Fruit fly (Drosophila melanogaster) whole organism, embryonic: ENCODE measurements around the gene Zir.
A peak's percentile ranks its signal among the peaks of the same experiment; 100 is the strongest.

Experiments
- Asciz ChIP-seq: fragments of 200-800 bp; sonication (Bioruptor generic); optimal IDR thresholded peaks from 2 replicates; lab custom pipeline; 2017; ENCODE audit warnings: missing biosample characterization, mild to moderate bottlenecking, missing genetic modification characterization, missing genetic modification reagents
- BtbVII ChIP-seq: fragments of 200-800 bp; sonication (Bioruptor generic); optimal IDR thresholded peaks from 3 replicates; lab custom pipeline; 2017; ENCODE audit warnings: missing biosample characterization, mild to moderate bottlenecking, missing genetic modification characterization
- CG10431 ChIP-seq: fragments of 200-800 bp; sonication (Bioruptor generic); optimal IDR thresholded peaks from 3 replicates; lab custom pipeline; 2018; ENCODE audit warnings: missing biosample characterization, mild to moderate bottlenecking, missing genetic modification characterization
- CG11723 ChIP-seq: fragments of 200-800 bp; sonication (Bioruptor generic); optimal IDR thresholded peaks from 2 replicates; lab custom pipeline; 2017; ENCODE audit warnings: missing biosample characterization, mild to moderate bottlenecking, missing genetic modification characterization
- CG12659 ChIP-seq: fragments of 200-800 bp; sonication (Bioruptor generic); optimal IDR thresholded peaks from 3 replicates; lab custom pipeline; 2017; ENCODE audit warnings: mild to moderate bottlenecking, missing biosample characterization, missing genetic modification reagents, missing genetic modification characterization
- CG14860 ChIP-seq: fragments of 200-800 bp; sonication (Bioruptor generic); IDR thresholded peaks from 3 replicates; pipeline ENCODE4 v1.3.6; 2022; ENCODE audit warnings: missing biosample characterization, missing genetic modification characterization; ENCODE audit not compliant: partially characterized antibody
- CG15269 ChIP-seq: fragments of 200-800 bp; sonication (Bioruptor generic); optimal IDR thresholded peaks from 2 replicates; lab custom pipeline; 2018; ENCODE audit warnings: missing biosample characterization, mild to moderate bottlenecking, missing genetic modification characterization, moderate library complexity
- CG16863 ChIP-seq: fragments of 200-800 bp; sonication (Bioruptor generic); optimal IDR thresholded peaks from 3 replicates; lab custom pipeline; 2016; ENCODE audit warnings: missing biosample characterization, missing genetic modification characterization
- CG18011 ChIP-seq: fragments of 200-800 bp; sonication (Bioruptor generic); optimal IDR thresholded peaks from 2 replicates; lab custom pipeline; 2017; ENCODE audit warnings: missing biosample characterization, missing genetic modification characterization, mild to moderate bottlenecking, moderate library complexity, missing genotype
- CG2202 ChIP-seq: fragments of 200-800 bp; sonication (Bioruptor generic); optimal IDR thresholded peaks from 2 replicates; lab custom pipeline; 2018; ENCODE audit warnings: missing biosample characterization, mild to moderate bottlenecking, missing genetic modification characterization
- CG31441 ChIP-seq: fragments of 200-800 bp; sonication (Bioruptor generic); IDR thresholded peaks from 2 replicates; pipeline ENCODE4 v1.3.6; 2022; ENCODE audit warnings: missing biosample characterization, missing genetic modification characterization
- CG34376 ChIP-seq: fragments of 200-800 bp; sonication (Bioruptor generic); optimal IDR thresholded peaks from 2 replicates; lab custom pipeline; 2018; ENCODE audit warnings: missing biosample characterization, mild to moderate bottlenecking, missing genetic modification characterization
- CG5245 ChIP-seq: fragments of 200-800 bp; sonication (Bioruptor generic); optimal IDR thresholded peaks from 3 replicates; lab custom pipeline; 2016; ENCODE audit warnings: missing biosample characterization, missing genetic modification characterization
- CG6254 ChIP-seq: fragments of 200-800 bp; sonication (Bioruptor generic); optimal IDR thresholded peaks from 3 replicates; lab custom pipeline; 2017; ENCODE audit warnings: mild to moderate bottlenecking, missing biosample characterization, missing genetic modification reagents, missing genetic modification characterization
- CG6272 ChIP-seq: fragments of 200-800 bp; sonication (Bioruptor generic); IDR thresholded peaks from 2 replicates; pipeline ENCODE4 v1.3.6; 2022; ENCODE audit warnings: missing biosample characterization, missing genetic modification characterization
- CG7928 ChIP-seq: fragments of 200-800 bp; sonication (Bioruptor generic); optimal IDR thresholded peaks from 2 replicates; lab custom pipeline; 2017; ENCODE audit warnings: missing biosample characterization, mild to moderate bottlenecking, missing genetic modification characterization
- CG8924 ChIP-seq: fragments of 200-800 bp; optimal IDR thresholded peaks from 3 replicates; lab custom pipeline; 2019; ENCODE audit warnings: missing biosample characterization, mild to moderate bottlenecking, missing genetic modification characterization, moderate library complexity
- CG9797 ChIP-seq: fragments of 200-800 bp; sonication (Bioruptor generic); optimal IDR thresholded peaks from 3 replicates; lab custom pipeline; 2018; ENCODE audit warnings: missing biosample characterization, mild to moderate bottlenecking, missing genetic modification characterization
- CG9932 ChIP-seq: fragments of 200-800 bp; sonication (Bioruptor generic); IDR thresholded peaks from 2 replicates; pipeline ENCODE4 v1.3.6; 2022; ENCODE audit warnings: missing biosample characterization, missing genetic modification characterization
- Dref ChIP-seq: fragments of 200-800 bp; sonication (Bioruptor generic); IDR thresholded peaks from 2 replicates; pipeline ENCODE4 v1.3.6; 2022; ENCODE audit warnings: missing biosample characterization, missing genetic modification characterization
- E2f1 ChIP-seq: fragments of 200-800 bp; sonication (Bioruptor generic); IDR thresholded peaks from 2 replicates; pipeline ENCODE4 v1.3.6; 2022; ENCODE audit warnings: missing biosample characterization, missing genetic modification characterization
- E2f2 ChIP-seq: fragments of 200-800 bp; sonication (Bioruptor generic); IDR thresholded peaks from 2 replicates; pipeline ENCODE4 v1.3.6; 2022; ENCODE audit warnings: missing biosample characterization, missing genetic modification characterization
- HHEX ChIP-seq: fragments of 200-800 bp; sonication (Bioruptor generic); optimal IDR thresholded peaks from 3 replicates; lab custom pipeline; 2017; ENCODE audit warnings: missing biosample characterization, mild to moderate bottlenecking, missing genetic modification characterization, missing genetic modification reagents
- HLH3B ChIP-seq: fragments of 200-800 bp; sonication (Bioruptor generic); IDR thresholded peaks from 2 replicates; pipeline ENCODE4 v1.3.6; 2022; ENCODE audit warnings: missing biosample characterization, missing genetic modification characterization
- Hand ChIP-seq: fragments of 200-800 bp; sonication (Bioruptor generic); optimal IDR thresholded peaks from 2 replicates; lab custom pipeline; 2017; ENCODE audit warnings: mild to moderate bottlenecking, missing biosample characterization, missing genetic modification reagents, missing genetic modification characterization
- Lim3 ChIP-seq: fragments of 200-800 bp; sonication (Bioruptor generic); IDR thresholded peaks from 2 replicates; pipeline ENCODE4 v1.3.6; 2022; ENCODE audit warnings: missing biosample characterization, missing genetic modification characterization
- Neu2 ChIP-seq: fragments of 200-800 bp; sonication (Bioruptor generic); optimal IDR thresholded peaks from 3 replicates; lab custom pipeline; 2016; ENCODE audit warnings: missing biosample characterization, missing genetic modification characterization, borderline replicate concordance
- Rfx ChIP-seq: fragments of 200-800 bp; sonication (Bioruptor generic); IDR thresholded peaks from 2 replicates; pipeline ENCODE4 v1.3.6; 2022; ENCODE audit warnings: missing biosample characterization, missing genetic modification characterization
- Ssrp ChIP-seq: fragments of 200-800 bp; sonication (Bioruptor generic); optimal IDR thresholded peaks from 2 replicates; lab custom pipeline; 2018; ENCODE audit warnings: missing biosample characterization, mild to moderate bottlenecking, missing genetic modification characterization, moderate library complexity
- YL-1 ChIP-seq: fragments of 200-800 bp; sonication (Bioruptor generic); optimal IDR thresholded peaks from 3 replicates; lab custom pipeline; 2017; ENCODE audit warnings: missing biosample characterization, mild to moderate bottlenecking, missing genetic modification characterization
- bigmax ChIP-seq: fragments of 200-800 bp; sonication (Bioruptor generic); optimal IDR thresholded peaks from 2 replicates; lab custom pipeline; 2018; ENCODE audit warnings: missing biosample characterization, mild to moderate bottlenecking, missing genetic modification characterization
- cas ChIP-seq: fragments of 200-800 bp; sonication (Bioruptor generic); IDR thresholded peaks from 2 replicates; pipeline ENCODE4 v1.3.6; 2022; ENCODE audit warnings: missing biosample characterization, missing genetic modification characterization
- dmrt11E ChIP-seq: fragments of 200-800 bp; sonication (Bioruptor generic); optimal IDR thresholded peaks from 3 replicates; lab custom pipeline; 2018; ENCODE audit warnings: missing biosample characterization, mild to moderate bottlenecking, missing genetic modification characterization, moderate library complexity
- emc ChIP-seq: fragments of 200-800 bp; sonication (Bioruptor generic); optimal IDR thresholded peaks from 2 replicates; lab custom pipeline; 2016; ENCODE audit warnings: missing biosample characterization, missing genetic modification characterization
- fd3F ChIP-seq: fragments of 200-800 bp; sonication (Bioruptor generic); optimal IDR thresholded peaks from 2 replicates; lab custom pipeline; 2018; ENCODE audit warnings: missing biosample characterization, mild to moderate bottlenecking, missing genetic modification characterization, moderate library complexity
- gce ChIP-seq: fragments of 200-800 bp; sonication (Bioruptor generic); IDR thresholded peaks from 3 replicates; pipeline ENCODE4 v1.3.6; 2022; ENCODE audit warnings: missing biosample characterization, missing genetic modification characterization
- gcm ChIP-seq: fragments of 200-800 bp; sonication (Bioruptor generic); optimal IDR thresholded peaks from 2 replicates; lab custom pipeline; 2019; ENCODE audit warnings: missing biosample characterization, mild to moderate bottlenecking, missing genetic modification characterization, moderate library complexity
- nom ChIP-seq: fragments of 200-800 bp; sonication (Bioruptor generic); optimal IDR thresholded peaks from 2 replicates; lab custom pipeline; 2017; ENCODE audit warnings: missing biosample characterization, missing genetic modification characterization, mild to moderate bottlenecking, moderate library complexity, missing genetic modification reagents
- pan ChIP-seq, 4 experiments: fragments of >200 bp in 3 of 4; fragments of 200-800 bp in 1 of 4; sonication (Bioruptor generic) in 1 of 4; optimal IDR thresholded peaks in 3 of 4; IDR thresholded peaks in 1 of 4; 2 replicates each; pipeline versions ENCODE4 v1.3.6 to Lab custom; 2017 to 2022; ENCODE audit warnings: missing biosample characterization in 2 of 4, missing genetic modification characterization in 2 of 4, mixed read lengths in 1 of 4
- pfk ChIP-seq: fragments of 200-800 bp; sonication (Bioruptor generic); optimal IDR thresholded peaks from 2 replicates; lab custom pipeline; 2018; ENCODE audit warnings: missing biosample characterization, mild to moderate bottlenecking, missing genetic modification characterization, moderate library complexity
- psq ChIP-seq: fragments of 200-800 bp; sonication (Bioruptor generic); optimal IDR thresholded peaks from 2 replicates; lab custom pipeline; 2017; ENCODE audit warnings: missing biosample characterization, missing genetic modification characterization
- sd ChIP-seq: fragments of 200-800 bp; sonication (Bioruptor generic); optimal IDR thresholded peaks from 3 replicates; lab custom pipeline; 2018; ENCODE audit warnings: missing biosample characterization, mild to moderate bottlenecking, missing genetic modification characterization, moderate library complexity
- sens-2 ChIP-seq: fragments of 200-800 bp; sonication (Bioruptor generic); IDR thresholded peaks from 2 replicates; pipeline ENCODE4 v1.3.6; 2022; ENCODE audit warnings: missing biosample characterization, missing genetic modification characterization
- sima ChIP-seq: fragments of 200-800 bp; sonication (Bioruptor generic); optimal IDR thresholded peaks from 2 replicates; lab custom pipeline; 2016; ENCODE audit warnings: missing biosample characterization, missing genetic modification characterization
- sr ChIP-seq: fragments of 200-800 bp; sonication (Bioruptor generic); IDR thresholded peaks from 3 replicates; pipeline ENCODE4 v1.3.6; 2022; ENCODE audit warnings: missing biosample characterization, missing genetic modification characterization
- trem ChIP-seq: fragments of 200-800 bp; optimal IDR thresholded peaks from 3 replicates; lab custom pipeline; 2019; ENCODE audit warnings: missing biosample characterization, mild to moderate bottlenecking, missing genetic modification characterization, moderate library complexity
- vnd ChIP-seq: fragments of 200-800 bp; sonication (Bioruptor generic); IDR thresholded peaks from 3 replicates; pipeline ENCODE4 v1.3.6; 2022; ENCODE audit warnings: missing biosample characterization, missing genetic modification characterization; ENCODE audit not compliant: partially characterized antibody
- vvl ChIP-seq: fragments of 200-800 bp; sonication (Bioruptor generic); IDR thresholded peaks from 2 replicates; pipeline ENCODE4 v1.3.6; 2022; ENCODE audit warnings: missing biosample characterization, missing genetic modification characterization

Gene Zir

dm6 chr2L:131466-132270, 37.1 kb downstream of the Zir start, which contains the start of gene Gs1 (continued):
- TF ChIP-seq Lim3 (GFP tag; lab: Robert Waterston, UW) = no peak
- no peak for TF ChIP-seq CG5245
- TF ChIP-seq CG7928 (GFP tag; lab: Kevin White, UChicago) = no peak
- no peak for TF ChIP-seq trem (tag; lab: Kevin White, UChicago)
- no peak for TF ChIP-seq CG8924 (tag; lab: Kevin White, UChicago)
- TF ChIP-seq emc (GFP tag; lab: Kevin White, UChicago) = no peak
- peak; percentile 39 for TF ChIP-seq gcm
- TF ChIP-seq Asciz (GFP tag; lab: Kevin White, UChicago) = peak; percentile 15
- 0 out of 2 replicates have a peak, but pooled peaks have one; percentile 11 for TF ChIP-seq CG9932 (GFP tag; lab: Robert Waterston, UW)
- TF ChIP-seq pfk (GFP tag; lab: Kevin White, UChicago) = peak; percentile 14
- TF ChIP-seq bigmax (GFP tag; lab: Kevin White, UChicago) = no peak
- peak; percentile 36 for TF ChIP-seq YL-1 (GFP tag; lab: Kevin White, UChicago)
- TF ChIP-seq HLH3B (GFP tag; lab: Robert Waterston, UW) = no peak
- peak; percentile 4; the same call in 1 of the 2 replicates for TF ChIP-seq sens-2 (GFP tag; lab: Robert Waterston, UW)
- no peak for TF ChIP-seq pan (optimal IDR thresholded peaks at IDR 0.05; lab: Kevin White, UChicago)
- peak in 1 of 2 experiments; percentile 29 for TF ChIP-seq pan (GFP tag; optimal IDR thresholded peaks at IDR 0.05 in 1 of 2, IDR thresholded peaks at IDR 0.05 in 1 of 2)
- TF ChIP-seq CG9797 = no peak
- TF ChIP-seq HHEX (GFP tag; lab: Kevin White, UChicago) = peak; percentile 34
- peak; percentile 15 for TF ChIP-seq Hand
- no peak for TF ChIP-seq dmrt11E (tag; lab: Kevin White, UChicago)
- TF ChIP-seq fd3F (GFP tag; lab: Kevin White, UChicago) = no peak
- TF ChIP-seq cas (GFP tag; lab: Robert Waterston, UW) = no peak
- TF ChIP-seq CG11723 (GFP tag; lab: Kevin White, UChicago) = peak; percentile 27
- no peak for TF ChIP-seq CG2202 (tag; lab: Kevin White, UChicago)
- peak; percentile 85 for TF ChIP-seq CG34376 (GFP tag; lab: Kevin White, UChicago)
- TF ChIP-seq gce (GFP tag; lab: Robert Waterston, UW) = no peak
- TF ChIP-seq CG16863 = peak; percentile 17
- no peak for TF ChIP-seq sima (GFP tag; lab: Kevin White, UChicago)
- peak; percentile 84 for TF ChIP-seq nom (GFP tag; lab: Kevin White, UChicago)
- TF ChIP-seq CG18011 = peak; percentile 4
- peak; percentile 74 for TF ChIP-seq BtbVII (GFP tag; lab: Kevin White, UChicago)
- TF ChIP-seq Rfx (GFP tag; lab: Robert Waterston, UW) = peak; percentile 46; the same call in 1 of the 2 replicates
- TF ChIP-seq CG15269 (tag; lab: Kevin White, UChicago) = peak; percentile 18
- peak; percentile 34; the same call in 1 of the 2 replicates for TF ChIP-seq E2f2
- TF ChIP-seq CG14860 (GFP tag; lab: Robert Waterston, UW) = no peak
- TF ChIP-seq CG31441 (GFP tag; lab: Robert Waterston, UW) = no peak; the same call in 1 of the 2 replicates
- peak; percentile 59; the same call in 1 of the 2 replicates for TF ChIP-seq vvl (GFP tag; lab: Robert Waterston, UW)
- TF ChIP-seq E2f1 (GFP tag; lab: Robert Waterston, UW) = no peak
- TF ChIP-seq Ssrp = no peak
- TF ChIP-seq CG6254 (GFP tag; lab: Kevin White, UChicago) = peak; percentile 13
- TF ChIP-seq CG12659 (GFP tag; lab: Kevin White, UChicago) = peak; percentile 36
- peak; percentile 27 for TF ChIP-seq sd (tag; lab: Kevin White, UChicago)
- TF ChIP-seq CG10431 = peak; percentile 3
- TF ChIP-seq sr = peak; percentile 70; the same call in 2 of the 3 replicates
- TF ChIP-seq psq (GFP tag; lab: Kevin White, UChicago) = no peak
- TF ChIP-seq Neu2 (GFP tag; lab: Kevin White, UChicago) = no peak
- TF ChIP-seq Dref = no peak
- TF ChIP-seq vnd (GFP tag; lab: Robert Waterston, UW) = no peak
- TF ChIP-seq CG6272 (GFP tag; lab: Robert Waterston, UW) = no peak
